Worm (Caenorhabditis elegans) whole organism, L1 larva: ENCODE results near the gene igeg-2.
A peak's percentile ranks its signal among the peaks of the same experiment; 100 is the strongest.

ENCODE experiments used
- C04F5.9 ChIP-seq: sonication (generic microtip); optimal IDR thresholded peaks from 2 replicates; lab custom pipeline; 2016; ENCODE audit warnings: missing genetic modification characterization, missing compliant biosample characterization
- F16B12.6 ChIP-seq: fragments of 150-350 bp; optimal IDR thresholded peaks from 2 replicates; lab custom pipeline; 2014; ENCODE audit warnings: missing biosample characterization, missing genetic modification characterization
- Y116A8C.19 ChIP-seq: sonication (generic microtip); optimal IDR thresholded peaks from 2 replicates; lab custom pipeline; 2016; ENCODE audit warnings: missing compliant biosample characterization, missing genetic modification characterization, borderline replicate concordance
- aly-2 ChIP-seq: fragments of 150-350 bp; optimal IDR thresholded peaks from 2 replicates; lab custom pipeline; 2014; ENCODE audit warnings: missing biosample characterization, missing genetic modification characterization
- ama-1 ChIP-seq: fragments of 150-350 bp; optimal IDR thresholded peaks from 2 replicates; lab custom pipeline; 2014
- ceh-82 ChIP-seq, 3 experiments: fragments of 150-350 bp in 1 of 3; sonication (generic microtip) in 2 of 3; optimal IDR thresholded peaks; 2 replicates each; lab custom pipeline; 2014 to 2017; ENCODE audit warnings: missing biosample characterization in 3 of 3, missing genetic modification characterization in 3 of 3
- ceh-88 ChIP-seq: fragments of 200-800 bp; sonication (Bioruptor generic); IDR thresholded peaks from 2 replicates; pipeline ENCODE4 v1.3.6; 2022; ENCODE audit warnings: missing genetic modification characterization, missing compliant biosample characterization
- dpl-1 ChIP-seq, 3 experiments: fragments of 150-350 bp in 2 of 3; sonication (generic microtip) in 1 of 3; optimal IDR thresholded peaks; 2 replicates each; lab custom pipeline; 2014 to 2017; ENCODE audit warnings: missing biosample characterization in 3 of 3, missing genetic modification characterization in 3 of 3, missing genetic modification reagents in 3 of 3
- efl-1 ChIP-seq, 4 experiments: fragments of 150-350 bp; optimal IDR thresholded peaks in 3 of 4; peaks in 1 of 4; 1 replicate in 1 of 4; 2 replicates in 3 of 4; lab custom pipeline; 2014; ENCODE audit warnings: missing biosample characterization in 2 of 4, missing genetic modification characterization in 2 of 4, missing genetic modification reagents in 2 of 4
- elt-2 ChIP-seq: sonication (generic microtip); optimal IDR thresholded peaks from 2 replicates; lab custom pipeline; 2016; ENCODE audit warnings: missing genetic modification characterization, mild to moderate bottlenecking, inconsistent platforms, missing compliant biosample characterization, missing genetic modification reagents
- isw-1 ChIP-seq: fragments of 200-800 bp; sonication (Bioruptor generic); IDR thresholded peaks from 2 replicates; pipeline ENCODE4 v1.3.6; 2022; ENCODE audit warnings: missing genetic modification characterization, missing compliant biosample characterization
- jun-1 ChIP-seq: fragments of 150-350 bp; optimal IDR thresholded peaks from 2 replicates; lab custom pipeline; 2014; ENCODE audit warnings: missing biosample characterization, missing genetic modification reagents, missing genetic modification characterization
- lin-14 ChIP-seq: fragments of 200-800 bp; sonication (Bioruptor generic); optimal IDR thresholded peaks from 2 replicates; lab custom pipeline; 2018; ENCODE audit warnings: mild to moderate bottlenecking, missing genetic modification characterization, moderate library complexity, missing compliant biosample characterization
- lin-35 ChIP-seq, 2 experiments: fragments of 150-350 bp; optimal IDR thresholded peaks; 2 replicates each; lab custom pipeline; 2014; ENCODE audit warnings: missing biosample characterization in 2 of 2, missing genetic modification characterization in 2 of 2, missing genetic modification reagents in 2 of 2
- lir-3 ChIP-seq: sonication (generic microtip); optimal IDR thresholded peaks from 2 replicates; lab custom pipeline; 2016; ENCODE audit warnings: mild to moderate bottlenecking, missing genetic modification characterization, moderate library complexity, missing compliant biosample characterization; ENCODE audit not compliant: poor library complexity
- lsy-2 ChIP-seq, 2 experiments: fragments of 150-350 bp; optimal IDR thresholded peaks; 2 replicates each; lab custom pipeline; 2014; ENCODE audit warnings: missing biosample characterization in 2 of 2, missing genetic modification characterization in 2 of 2
- mep-1 ChIP-seq: fragments of 150-350 bp; optimal IDR thresholded peaks from 2 replicates; lab custom pipeline; 2014; ENCODE audit warnings: missing biosample characterization, missing genetic modification characterization
- nhr-11 ChIP-seq: fragments of 150-350 bp; optimal IDR thresholded peaks from 2 replicates; lab custom pipeline; 2014; ENCODE audit warnings: missing biosample characterization, missing genetic modification characterization
- nhr-19 ChIP-seq: fragments of 200-800 bp; sonication (Bioruptor generic); conservative IDR thresholded peaks from 2 replicates; pipeline ENCODE4 v1.3.6; 2022; ENCODE audit warnings: missing genetic modification characterization, missing compliant biosample characterization
- nhr-20 ChIP-seq: sonication (generic microtip); optimal IDR thresholded peaks from 2 replicates; lab custom pipeline; 2016; ENCODE audit warnings: mild to moderate bottlenecking, missing genetic modification characterization, missing compliant biosample characterization
- nhr-71 ChIP-seq: sonication (generic microtip); optimal IDR thresholded peaks from 2 replicates; lab custom pipeline; 2016; ENCODE audit warnings: mild to moderate bottlenecking, missing genetic modification characterization, moderate library complexity, missing compliant biosample characterization
- nhr-85 ChIP-seq: sonication (generic microtip); peaks from one replicate; lab custom pipeline; 2016; ENCODE audit warnings: missing genetic modification characterization, inconsistent platforms, missing compliant biosample characterization
- nhr-90 ChIP-seq: sonication (generic microtip); optimal IDR thresholded peaks from 2 replicates; lab custom pipeline; 2016; ENCODE audit warnings: mild to moderate bottlenecking, missing genetic modification characterization, missing compliant biosample characterization; ENCODE audit not compliant: poor library complexity
- pax-3 ChIP-seq: fragments of 200-800 bp; sonication (Bioruptor generic); optimal IDR thresholded peaks from 2 replicates; lab custom pipeline; 2018; ENCODE audit warnings: mild to moderate bottlenecking, missing genetic modification characterization, moderate library complexity, missing compliant biosample characterization
- rnt-1 ChIP-seq: sonication (generic microtip); optimal IDR thresholded peaks from 2 replicates; lab custom pipeline; 2016; ENCODE audit warnings: mild to moderate bottlenecking, missing genetic modification characterization, moderate library complexity, missing compliant biosample characterization
- snpc-4 ChIP-seq: fragments of 150-350 bp; optimal IDR thresholded peaks from 2 replicates; lab custom pipeline; 2014; ENCODE audit warnings: missing biosample characterization, missing genetic modification characterization
- unc-130 ChIP-seq: fragments of 150-350 bp; optimal IDR thresholded peaks from 2 replicates; lab custom pipeline; 2017; ENCODE audit warnings: missing biosample characterization, missing genetic modification characterization, inconsistent platforms
- unc-62 ChIP-seq: fragments of 150-350 bp; optimal IDR thresholded peaks from 2 replicates; lab custom pipeline; 2014; ENCODE audit warnings: missing biosample characterization, missing genetic modification reagents, missing genetic modification characterization
- ztf-4 ChIP-seq: fragments of 150-350 bp; optimal IDR thresholded peaks from 2 replicates; lab custom pipeline; 2014; ENCODE audit warnings: missing biosample characterization, missing genetic modification characterization

Gene igeg-2

ce11 chrX:11482637-11483036 is 36.2 kb upstream of the igeg-2 start (continued):
- TF ChIP-seq lsy-2 (tag; optimal IDR thresholded peaks at IDR 0.05; lab: Kevin White, UChicago) (peak in 1 of 2 experiments; percentile 27), mep-1 (no peak), jun-1 (no peak), C04F5.9 (tag; lab: Kevin White, UChicago) (no peak), unc-62 (GFP tag; lab: Kevin White, UChicago) (no peak), dpl-1 (GFP tag; optimal IDR thresholded peaks at IDR 0.05; lab: Kevin White, UChicago) (no peak), ceh-88 (GFP tag; lab: Robert Waterston, UW) (no peak), nhr-71 (tag; lab: Kevin White, UChicago) (peak; percentile 51)
- TF ChIP-seq, all 84 proteins: peak for 12

- TF ChIP-seq lir-3 (tag; lab: Kevin White, UChicago), result no peak
- no peak for TF ChIP-seq efl-1 (optimal IDR thresholded peaks at IDR 0.05; lab: Kevin White, UChicago)
- peak in 1 of 2 experiments; percentile 41 for TF ChIP-seq efl-1 (GFP tag; optimal IDR thresholded peaks at IDR 0.05 in 1 of 2; lab: Kevin White, UChicago)
These were observed 35.7 kb upstream of the igeg-2 start for ce11 chrX:11482134-11482533.

ce11 chrX:11481825-11482093 is 35.3 kb upstream of the igeg-2 start:
- TF ChIP-seq mep-1, result peak; percentile 31
- no peak for TF ChIP-seq snpc-4 (tag; lab: Kevin White, UChicago)
- TF ChIP-seq efl-1 (optimal IDR thresholded peaks at IDR 0.05; lab: Kevin White, UChicago), result no peak
- peak in 1 of 2 experiments; percentile 51 for TF ChIP-seq efl-1 (GFP tag; optimal IDR thresholded peaks at IDR 0.05 in 1 of 2; lab: Kevin White, UChicago)
- TF ChIP-seq lin-35 (GFP tag; optimal IDR thresholded peaks at IDR 0.05; lab: Kevin White, UChicago), result peak in 1 of 2 experiments; percentile 33
- peak; percentile 85 for TF ChIP-seq nhr-85
- TF ChIP-seq lin-14, result peak; percentile 84
- peak; percentile 38 for TF ChIP-seq nhr-71 (tag; lab: Kevin White, UChicago)
- TF ChIP-seq nhr-90, result no peak
- TF ChIP-seq lsy-2 (tag; optimal IDR thresholded peaks at IDR 0.05; lab: Kevin White, UChicago), result no peak

ce11 chrX:11480990-11481824 is 34.8 kb upstream of the igeg-2 start:
- TF ChIP-seq elt-2 (tag; lab: Kevin White, UChicago), result peak; percentile 22
- no peak for TF ChIP-seq efl-1 (optimal IDR thresholded peaks at IDR 0.05; lab: Kevin White, UChicago)
- TF ChIP-seq efl-1 (GFP tag; optimal IDR thresholded peaks at IDR 0.05 in 1 of 2; lab: Kevin White, UChicago), result peak in 1 of 2 experiments; percentile 15
- no peak for TF ChIP-seq aly-2 (tag; lab: Kevin White, UChicago)
- TF ChIP-seq nhr-20 (tag; lab: Kevin White, UChicago), result peak; percentile 18
- TF ChIP-seq nhr-19 (GFP tag; lab: Robert Waterston, UW), result 0 out of 2 replicates have a peak, but pooled peaks have one; percentile 27
- peak; percentile 73 for TF ChIP-seq lin-14
- TF ChIP-seq rnt-1 (tag; lab: Kevin White, UChicago), result peak; percentile 44
- TF ChIP-seq unc-130 (tag; lab: Kevin White, UChicago), result peak; percentile 14
- no peak for TF ChIP-seq F16B12.6 (tag; lab: Kevin White, UChicago)
- TF ChIP-seq, all 84 proteins: peak for 7

DNA sequence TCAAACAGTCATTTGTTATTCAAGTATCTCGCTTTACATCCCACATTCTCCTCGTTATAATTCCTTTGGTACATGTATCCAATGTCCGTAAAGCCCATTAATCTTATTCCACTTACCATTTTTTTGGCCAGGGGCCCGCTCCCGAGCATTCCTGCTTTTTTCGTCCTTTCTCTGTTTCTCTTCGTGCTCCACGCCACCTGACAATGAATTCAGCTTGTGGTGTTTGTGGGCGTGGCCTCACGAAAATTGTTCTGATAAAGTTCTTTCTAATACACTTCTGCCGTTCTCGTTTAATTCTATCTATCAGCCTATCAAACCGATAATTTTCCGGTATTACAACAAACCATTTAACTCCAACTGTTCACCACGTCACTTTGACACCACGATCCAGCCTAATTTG is 33.6 kb upstream of the igeg-2 start:
- TF ChIP-seq ama-1 (lab: Kevin White, UChicago) (no peak), pax-3 (tag; lab: Kevin White, UChicago) (no peak), nhr-90 (no peak), nhr-11 (tag; lab: Kevin White, UChicago) (no peak), nhr-71 (tag; lab: Kevin White, UChicago) (no peak), ztf-4 (tag; lab: Kevin White, UChicago) (no peak), Y116A8C.19 (tag; lab: Kevin White, UChicago) (no peak), isw-1 (GFP tag; lab: Robert Waterston, UW) (no peak), ceh-82 (tag; optimal IDR thresholded peaks at IDR 0.05; lab: Kevin White, UChicago) (no peak)
- TF ChIP-seq, all 84 proteins: peak for 0
